Fruit fly (Drosophila melanogaster): ENCODE data around the gene CG42685.

DNA sequence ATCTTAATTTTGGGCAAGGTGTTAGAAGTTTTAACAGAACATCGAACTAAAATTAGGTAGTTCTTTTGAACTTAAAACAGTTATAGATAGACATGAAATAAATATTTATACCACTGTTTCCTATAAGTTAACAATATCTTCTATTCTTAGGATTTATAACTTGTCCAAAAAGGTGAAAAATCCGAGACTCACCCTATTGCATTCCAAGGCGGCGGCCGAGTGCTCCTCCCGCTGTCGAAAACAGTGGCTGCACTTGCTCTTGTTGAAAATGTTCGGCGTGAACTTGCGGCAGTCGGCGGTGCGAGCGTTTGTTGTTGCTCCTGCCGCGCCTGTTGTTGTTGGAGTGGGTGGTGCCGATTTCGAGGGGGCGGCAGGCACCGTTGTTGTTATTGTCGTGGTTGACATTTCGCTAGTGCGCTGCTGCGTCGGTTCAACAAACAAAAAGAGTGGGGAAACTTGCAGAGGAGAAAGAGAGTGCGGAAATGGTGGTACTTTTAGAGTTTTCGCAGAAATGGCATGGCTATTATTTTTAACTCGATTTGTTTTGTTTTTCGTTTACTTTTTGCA is 41.6 kb downstream of the CG42685 start:
- no peak for TF ChIP-seq usp (GFP tag; optimal IDR thresholded peaks at IDR 0.05)
- TF ChIP-seq pan (optimal IDR thresholded peaks at IDR 0.05) = no peak
